Fruit fly (Drosophila melanogaster) whole organism, embryonic: ENCODE results near the gene CHES-1-like.

Experiments used
- Asciz ChIP-seq: fragments of 200-800 bp; sonication (Bioruptor generic); optimal IDR thresholded peaks from 2 replicates; lab custom pipeline; 2017; ENCODE audit warnings: missing biosample characterization, mild to moderate bottlenecking, missing genetic modification characterization, missing genetic modification reagents
- B-H1 ChIP-seq: fragments of 200-800 bp; sonication (Bioruptor generic); IDR thresholded peaks from 3 replicates; pipeline ENCODE4 v1.3.6; 2022; ENCODE audit warnings: missing biosample characterization, missing genetic modification characterization
- CG10321 ChIP-seq: fragments of 200-800 bp; sonication (Bioruptor generic); IDR thresholded peaks from 2 replicates; pipeline ENCODE4 v1.3.6; 2022; ENCODE audit warnings: missing biosample characterization, missing genetic modification characterization
- CG10565 ChIP-seq: fragments of 200-800 bp; sonication (Bioruptor generic); optimal IDR thresholded peaks from 3 replicates; lab custom pipeline; 2016; ENCODE audit warnings: missing biosample characterization, mild to moderate bottlenecking, missing genetic modification characterization
- CG10959 ChIP-seq: fragments of 200-800 bp; sonication (Bioruptor generic); IDR thresholded peaks from 2 replicates; pipeline ENCODE4 v1.3.6; 2022; ENCODE audit warnings: missing biosample characterization, missing genetic modification characterization
- CG10979 ChIP-seq: fragments of 200-800 bp; sonication (Bioruptor generic); optimal IDR thresholded peaks from 2 replicates; lab custom pipeline; 2018; ENCODE audit warnings: missing biosample characterization, mild to moderate bottlenecking, missing genetic modification characterization, moderate library complexity
- CG11085 ChIP-seq: fragments of 200-800 bp; sonication (Bioruptor generic); IDR thresholded peaks from 2 replicates; pipeline ENCODE4 v1.3.6; 2022; ENCODE audit warnings: missing biosample characterization, missing genetic modification characterization
- CG12236 ChIP-seq: fragments of 200-800 bp; sonication (Bioruptor generic); optimal IDR thresholded peaks from 2 replicates; lab custom pipeline; 2016; ENCODE audit warnings: missing biosample characterization, missing genetic modification characterization
- CG15479 ChIP-seq: fragments of 200-800 bp; sonication (Bioruptor generic); optimal IDR thresholded peaks from 3 replicates; lab custom pipeline; 2019; ENCODE audit warnings: missing biosample characterization, mild to moderate bottlenecking, missing genetic modification characterization, moderate library complexity
- CG1647 ChIP-seq: fragments of 200-800 bp; sonication (Bioruptor generic); optimal IDR thresholded peaks from 3 replicates; lab custom pipeline; 2016; ENCODE audit warnings: missing biosample characterization, missing genetic modification characterization
- CG17829 ChIP-seq: fragments of 200-800 bp; optimal IDR thresholded peaks from 2 replicates; lab custom pipeline; 2019; ENCODE audit warnings: missing biosample characterization, mild to moderate bottlenecking, missing genetic modification characterization, moderate library complexity
- CG18476 ChIP-seq: fragments of 200-800 bp; sonication (Bioruptor generic); optimal IDR thresholded peaks from 2 replicates; lab custom pipeline; 2016; ENCODE audit warnings: missing biosample characterization, mild to moderate bottlenecking, missing genetic modification characterization
- CG18599 ChIP-seq: fragments of 200-800 bp; sonication (Bioruptor generic); optimal IDR thresholded peaks from 3 replicates; lab custom pipeline; 2017; ENCODE audit warnings: missing biosample characterization, missing genetic modification characterization, mild to moderate bottlenecking, moderate library complexity, missing genetic modification reagents
- CG2199 ChIP-seq: fragments of 200-800 bp; sonication (Bioruptor generic); IDR thresholded peaks from 3 replicates; pipeline ENCODE4 v1.3.6; 2022; ENCODE audit warnings: missing biosample characterization, missing genetic modification characterization
- CG30403 ChIP-seq: fragments of 200-800 bp; sonication (Bioruptor generic); optimal IDR thresholded peaks from 3 replicates; lab custom pipeline; 2016; ENCODE audit warnings: missing biosample characterization, missing genetic modification characterization
- CG3163 ChIP-seq: fragments of 200-800 bp; sonication (Bioruptor generic); optimal IDR thresholded peaks from 3 replicates; lab custom pipeline; 2016; ENCODE audit warnings: missing biosample characterization, missing genetic modification characterization
- CG4360 ChIP-seq: fragments of 200-800 bp; sonication (Bioruptor generic); IDR thresholded peaks from 2 replicates; pipeline ENCODE4 v1.3.6; 2022; ENCODE audit warnings: missing biosample characterization, missing genetic modification characterization
- CG4617 ChIP-seq: fragments of 200-800 bp; sonication (Bioruptor generic); optimal IDR thresholded peaks from 3 replicates; lab custom pipeline; 2016; ENCODE audit warnings: missing biosample characterization, missing genetic modification characterization, borderline replicate concordance
- CG5953 ChIP-seq: fragments of 200-800 bp; sonication (Bioruptor generic); IDR thresholded peaks from 2 replicates; pipeline ENCODE4 v1.3.6; 2022; ENCODE audit warnings: missing biosample characterization, missing genetic modification characterization
- CG7372 ChIP-seq: fragments of 200-800 bp; sonication (Bioruptor generic); IDR thresholded peaks from 2 replicates; pipeline ENCODE4 v1.3.6; 2022; ENCODE audit warnings: missing biosample characterization, missing genetic modification characterization
- CG9437 ChIP-seq: fragments of 200-800 bp; sonication (Bioruptor generic); optimal IDR thresholded peaks from 2 replicates; lab custom pipeline; 2018; ENCODE audit warnings: missing biosample characterization, mild to moderate bottlenecking, missing genetic modification characterization
- CoRest ChIP-seq: fragments of 200-800 bp; sonication (Bioruptor generic); optimal IDR thresholded peaks from 3 replicates; lab custom pipeline; 2018; ENCODE audit warnings: missing biosample characterization, mild to moderate bottlenecking, missing genetic modification characterization, moderate library complexity
- ERR ChIP-seq: fragments of 200-800 bp; sonication (Bioruptor generic); optimal IDR thresholded peaks from 2 replicates; lab custom pipeline; 2016; ENCODE audit warnings: missing biosample characterization, missing genetic modification characterization
- HLH4C ChIP-seq: fragments of 200-800 bp; sonication (Bioruptor generic); IDR thresholded peaks from 3 replicates; pipeline ENCODE4 v1.3.6; 2022; ENCODE audit warnings: missing biosample characterization, missing genetic modification characterization; ENCODE audit not compliant: partially characterized antibody
- HLHmδ ChIP-seq: fragments of 200-800 bp; sonication (Bioruptor generic); optimal IDR thresholded peaks from 2 replicates; lab custom pipeline; 2018; ENCODE audit warnings: missing biosample characterization, mild to moderate bottlenecking, missing genetic modification characterization, moderate library complexity
- Hr39 ChIP-seq: fragments of >200 bp; optimal IDR thresholded peaks from 2 replicates; lab custom pipeline; 2017
- Hr78 ChIP-seq, 2 experiments: fragments of 200-800 bp in 1 of 2; fragments of >200 bp in 1 of 2; sonication (Bioruptor generic) in 1 of 2; optimal IDR thresholded peaks; 2 replicates each; lab custom pipeline; 2017 to 2019; ENCODE audit warnings: missing biosample characterization in 2 of 2, missing genetic modification characterization in 2 of 2, mild to moderate bottlenecking in 1 of 2, moderate library complexity in 1 of 2
- Neu2 ChIP-seq: fragments of 200-800 bp; sonication (Bioruptor generic); optimal IDR thresholded peaks from 3 replicates; lab custom pipeline; 2016; ENCODE audit warnings: missing biosample characterization, missing genetic modification characterization, borderline replicate concordance
- Pdp1 ChIP-seq, 2 experiments: fragments of 200-800 bp; sonication (Bioruptor generic); optimal IDR thresholded peaks; 3 replicates each; lab custom pipeline; 2016; ENCODE audit warnings: missing biosample characterization in 2 of 2, missing genetic modification characterization in 2 of 2, mild to moderate bottlenecking in 1 of 2, moderate library complexity in 1 of 2
- Rfx ChIP-seq: fragments of 200-800 bp; sonication (Bioruptor generic); IDR thresholded peaks from 2 replicates; pipeline ENCODE4 v1.3.6; 2022; ENCODE audit warnings: missing biosample characterization, missing genetic modification characterization
- Tbp ChIP-seq: fragments of >200 bp; optimal IDR thresholded peaks from 2 replicates; lab custom pipeline; 2018; ENCODE audit warnings: missing biosample characterization, missing genetic modification characterization
- Trl ChIP-seq, 3 experiments: fragments of >200 bp in 2 of 3; fragments of 200-800 bp in 1 of 3; sonication (Bioruptor generic) in 1 of 3; optimal IDR thresholded peaks; 2 replicates in 1 of 3; 3 replicates in 2 of 3; lab custom pipeline; 2016 to 2017; ENCODE audit warnings: missing biosample characterization in 1 of 3, missing genetic modification characterization in 1 of 3
- cg ChIP-seq: fragments of 200-800 bp; sonication (Bioruptor generic); optimal IDR thresholded peaks from 3 replicates; lab custom pipeline; 2019; ENCODE audit warnings: missing biosample characterization, mild to moderate bottlenecking, missing genetic modification characterization, moderate library complexity
- chinmo ChIP-seq: fragments of 200-800 bp; sonication (Bioruptor generic); IDR thresholded peaks from 4 replicates; pipeline ENCODE4 v1.3.6; 2022; ENCODE audit warnings: missing biosample characterization, missing genetic modification characterization; ENCODE audit not compliant: partially characterized antibody
- cwo ChIP-seq: fragments of 200-800 bp; sonication (Bioruptor generic); optimal IDR thresholded peaks from 3 replicates; lab custom pipeline; 2017; ENCODE audit warnings: missing biosample characterization, missing genetic modification characterization, mild to moderate bottlenecking, moderate library complexity, missing genetic modification reagents
- exex ChIP-seq: fragments of 200-800 bp; sonication (Bioruptor generic); optimal IDR thresholded peaks from 4 replicates; lab custom pipeline; 2018; ENCODE audit warnings: missing biosample characterization, mild to moderate bottlenecking, missing genetic modification characterization, moderate library complexity
- gem ChIP-seq: fragments of 200-800 bp; sonication (Bioruptor generic); optimal IDR thresholded peaks from 2 replicates; lab custom pipeline; 2019; ENCODE audit warnings: missing biosample characterization, mild to moderate bottlenecking, missing genetic modification characterization, moderate library complexity
- grau ChIP-seq: fragments of 200-800 bp; optimal IDR thresholded peaks from 3 replicates; lab custom pipeline; 2019; ENCODE audit warnings: missing biosample characterization, mild to moderate bottlenecking, missing genetic modification characterization, moderate library complexity
- jigr1 ChIP-seq: fragments of 200-800 bp; sonication (Bioruptor generic); IDR thresholded peaks from 3 replicates; pipeline ENCODE4 v1.3.6; 2022; ENCODE audit warnings: missing biosample characterization, missing genetic modification characterization
- lilli ChIP-seq: fragments of 200-800 bp; sonication (Bioruptor generic); optimal IDR thresholded peaks from 3 replicates; lab custom pipeline; 2016; ENCODE audit warnings: missing biosample characterization, missing genetic modification characterization
- nom ChIP-seq: fragments of 200-800 bp; sonication (Bioruptor generic); optimal IDR thresholded peaks from 2 replicates; lab custom pipeline; 2017; ENCODE audit warnings: missing biosample characterization, missing genetic modification characterization, mild to moderate bottlenecking, moderate library complexity, missing genetic modification reagents
- pita ChIP-seq: fragments of 200-800 bp; sonication (Bioruptor generic); optimal IDR thresholded peaks from 2 replicates; lab custom pipeline; 2017; ENCODE audit warnings: missing biosample characterization, mild to moderate bottlenecking, missing genetic modification characterization
- rib ChIP-seq: fragments of 200-800 bp; sonication (Bioruptor generic); IDR thresholded peaks from 2 replicates; pipeline ENCODE4 v1.3.6; 2022; ENCODE audit warnings: missing biosample characterization, missing genetic modification characterization
- sim ChIP-seq: fragments of 200-800 bp; sonication (Bioruptor generic); IDR thresholded peaks from 2 replicates; pipeline ENCODE4 v1.3.6; 2022; ENCODE audit warnings: missing biosample characterization, missing genetic modification characterization
- sqz ChIP-seq: fragments of 200-800 bp; sonication (Bioruptor generic); optimal IDR thresholded peaks from 3 replicates; lab custom pipeline; 2018; ENCODE audit warnings: missing biosample characterization, mild to moderate bottlenecking, missing genetic modification characterization
- stwl ChIP-seq: fragments of 200-800 bp; sonication (Bioruptor generic); optimal IDR thresholded peaks from 3 replicates; lab custom pipeline; 2018; ENCODE audit warnings: missing biosample characterization, mild to moderate bottlenecking, missing genetic modification characterization, moderate library complexity
- twi ChIP-seq: fragments of 200-800 bp; optimal IDR thresholded peaks from 2 replicates; lab custom pipeline; 2019; ENCODE audit warnings: missing biosample characterization, mild to moderate bottlenecking, missing genetic modification characterization, moderate library complexity
- yki ChIP-seq: fragments of >200 bp; optimal IDR thresholded peaks from 3 replicates; lab custom pipeline; 2018
- zfh1 ChIP-seq: fragments of 200-800 bp; sonication (Bioruptor generic); IDR thresholded peaks from 3 replicates; pipeline ENCODE4 v1.3.6; 2022; ENCODE audit warnings: missing biosample characterization, missing genetic modification characterization

Gene CHES-1-like

dm6 chrX:7695391-7696053 lies 13.7 kb downstream of the CHES-1-like start (continued):
- peak; percentile 42 for TF ChIP-seq exex (tag; lab: Kevin White, UChicago)
- TF ChIP-seq B-H1, result no peak
- TF ChIP-seq sqz (GFP tag; lab: Kevin White, UChicago), result peak; percentile 4
- TF ChIP-seq CG1647 (GFP tag; lab: Kevin White, UChicago), result no peak
- TF ChIP-seq ERR, result no peak
- no peak for TF ChIP-seq CG17829 (tag; lab: Kevin White, UChicago)
- TF ChIP-seq CG10959 (GFP tag; lab: Robert Waterston, UW), result no peak
- no peak for TF ChIP-seq jigr1
- no peak for TF ChIP-seq Neu2 (GFP tag; lab: Kevin White, UChicago)
- peak; percentile 29 for TF ChIP-seq CG18599 (GFP tag; lab: Kevin White, UChicago)
- no peak for TF ChIP-seq CG11085 (GFP tag; lab: Robert Waterston, UW)
- TF ChIP-seq yki, result no peak
- TF ChIP-seq CG5953 (GFP tag; lab: Robert Waterston, UW), result no peak
- peak; percentile 11 for TF ChIP-seq lilli (GFP tag; lab: Kevin White, UChicago)
- peak; percentile 22 for TF ChIP-seq cwo
- no peak for TF ChIP-seq CoRest (tag; lab: Kevin White, UChicago)
- no peak for TF ChIP-seq Tbp (GFP tag; lab: Kevin White, UChicago)
- TF ChIP-seq CG3163 (GFP tag; lab: Kevin White, UChicago), result peak; percentile 93
- no peak for TF ChIP-seq CG10565 (GFP tag; lab: Kevin White, UChicago)
- TF ChIP-seq pita (GFP tag; lab: Kevin White, UChicago), result no peak
- TF ChIP-seq CG2199 (GFP tag; lab: Robert Waterston, UW), result 0 out of 3 replicates have a peak, but pooled peaks have one; percentile 12
- no peak for TF ChIP-seq twi
- TF ChIP-seq Trl (optimal IDR thresholded peaks at IDR 0.05; lab: Kevin White, UChicago), result peak; percentile 63 to 85
- TF ChIP-seq Trl (GFP tag; optimal IDR thresholded peaks at IDR 0.05; lab: Kevin White, UChicago), result no peak
- peak; percentile 55; the same call in 1 of the 4 replicates for TF ChIP-seq chinmo (GFP tag; lab: Robert Waterston, UW)
- TF ChIP-seq gem, result peak; percentile 71
- TF ChIP-seq, all 482 proteins: peak for 22

dm6 chrX:7694868-7695267 lies 14.3 kb downstream of the CHES-1-like start:
- peak; percentile 92 for TF ChIP-seq CG7372 (GFP tag; lab: Robert Waterston, UW)
- TF ChIP-seq sim (GFP tag; lab: Robert Waterston, UW), result 0 out of 2 replicates have a peak, but pooled peaks have one; percentile 9
- no peak for TF ChIP-seq CG10321 (GFP tag; lab: Robert Waterston, UW)
- TF ChIP-seq HLH4C, result no peak
- TF ChIP-seq Hr78 (GFP tag; optimal IDR thresholded peaks at IDR 0.05; lab: Kevin White, UChicago), result peak in 1 of 2 experiments; percentile 11
- TF ChIP-seq cg (GFP tag; lab: Kevin White, UChicago), result peak; percentile 69
- TF ChIP-seq grau (tag; lab: Kevin White, UChicago), result peak; percentile 12
- 0 out of 2 replicates have a peak, but pooled peaks have one; percentile 33 for TF ChIP-seq CG4360 (GFP tag; lab: Robert Waterston, UW)
- TF ChIP-seq CG15479, result no peak
- no peak for TF ChIP-seq CG12236 (GFP tag; lab: Kevin White, UChicago)
- peak; percentile 24 for TF ChIP-seq CG10979
- no peak for TF ChIP-seq CG4617 (GFP tag; lab: Kevin White, UChicago)
- TF ChIP-seq Pdp1 (GFP tag; optimal IDR thresholded peaks at IDR 0.05; lab: Kevin White, UChicago), result peak in 1 of 2 experiments; percentile 89
- TF ChIP-seq CG18476, result no peak
- no peak for TF ChIP-seq CG30403 (GFP tag; lab: Kevin White, UChicago)
- TF ChIP-seq rib (GFP tag; lab: Robert Waterston, UW), result 0 out of 2 replicates have a peak, but pooled peaks have one; percentile 26
- no peak for TF ChIP-seq Hr39 (lab: Kevin White, UChicago)
- TF ChIP-seq CG9437, result peak; percentile 68
- 0 out of 3 replicates have a peak, but pooled peaks have one; percentile 11 for TF ChIP-seq zfh1
- peak; percentile 66; the same call in 1 of the 4 replicates for TF ChIP-seq chinmo (GFP tag; lab: Robert Waterston, UW)
- peak; percentile 56 for TF ChIP-seq HLHmδ
- TF ChIP-seq nom (GFP tag; lab: Kevin White, UChicago), result peak; percentile 49
- TF ChIP-seq stwl (tag; lab: Kevin White, UChicago), result no peak
- TF ChIP-seq Asciz (GFP tag; lab: Kevin White, UChicago), result peak; percentile 14
- peak; percentile 5; the same call in 1 of the 2 replicates for TF ChIP-seq Rfx
